Fruit fly (Drosophila melanogaster) whole organism, embryonic: Measurements from ENCODE around the gene CG43331.

Source experiments
- Antp ChIP-seq: fragments of 200-800 bp; sonication (Bioruptor generic); optimal IDR thresholded peaks from 3 replicates; lab custom pipeline; 2016; ENCODE audit warnings: missing biosample characterization, missing genetic modification characterization
- Asciz ChIP-seq: fragments of 200-800 bp; sonication (Bioruptor generic); optimal IDR thresholded peaks from 2 replicates; lab custom pipeline; 2017; ENCODE audit warnings: missing biosample characterization, mild to moderate bottlenecking, missing genetic modification characterization, missing genetic modification reagents
- B-H2 ChIP-seq: fragments of 200-800 bp; sonication (Bioruptor generic); optimal IDR thresholded peaks from 2 replicates; lab custom pipeline; 2018; ENCODE audit warnings: missing biosample characterization, mild to moderate bottlenecking, missing genetic modification characterization
- Bteb2 ChIP-seq: fragments of 200-800 bp; sonication (Bioruptor generic); optimal IDR thresholded peaks from 2 replicates; lab custom pipeline; 2016; ENCODE audit warnings: missing biosample characterization, missing genetic modification characterization
- CG10267 ChIP-seq: fragments of 200-800 bp; sonication (Bioruptor generic); optimal IDR thresholded peaks from 2 replicates; lab custom pipeline; 2018; ENCODE audit warnings: missing biosample characterization, mild to moderate bottlenecking, missing genetic modification characterization, moderate library complexity
- CG11247 ChIP-seq: fragments of 200-800 bp; sonication (Bioruptor generic); IDR thresholded peaks from 2 replicates; pipeline ENCODE4 v1.3.6; 2022; ENCODE audit warnings: missing biosample characterization, missing genetic modification characterization
- CG11560 ChIP-seq: fragments of 200-800 bp; sonication (Bioruptor generic); IDR thresholded peaks from 3 replicates; pipeline ENCODE4 v1.3.6; 2022; ENCODE audit warnings: missing biosample characterization, missing genetic modification characterization
- CG11723 ChIP-seq: fragments of 200-800 bp; sonication (Bioruptor generic); optimal IDR thresholded peaks from 2 replicates; lab custom pipeline; 2017; ENCODE audit warnings: missing biosample characterization, mild to moderate bottlenecking, missing genetic modification characterization
- CG12299 ChIP-seq: fragments of 200-800 bp; sonication (Bioruptor generic); optimal IDR thresholded peaks from 2 replicates; lab custom pipeline; 2018; ENCODE audit warnings: missing biosample characterization, mild to moderate bottlenecking, missing genetic modification characterization
- CG12659 ChIP-seq: fragments of 200-800 bp; sonication (Bioruptor generic); optimal IDR thresholded peaks from 3 replicates; lab custom pipeline; 2017; ENCODE audit warnings: mild to moderate bottlenecking, missing biosample characterization, missing genetic modification reagents, missing genetic modification characterization
- CG17361 ChIP-seq: fragments of 200-800 bp; sonication (Bioruptor generic); IDR thresholded peaks from 3 replicates; pipeline ENCODE4 v1.3.6; 2022; ENCODE audit warnings: missing biosample characterization, missing genetic modification characterization
- CG18619 ChIP-seq: fragments of 200-800 bp; sonication (Bioruptor generic); optimal IDR thresholded peaks from 3 replicates; lab custom pipeline; 2017; ENCODE audit warnings: missing biosample characterization, mild to moderate bottlenecking, missing genetic modification characterization
- CG2116 ChIP-seq: fragments of 200-800 bp; sonication (Bioruptor generic); optimal IDR thresholded peaks from 3 replicates; lab custom pipeline; 2018; ENCODE audit warnings: missing biosample characterization, mild to moderate bottlenecking, missing genetic modification characterization
- CG2120 ChIP-seq: fragments of 200-800 bp; sonication (Bioruptor generic); optimal IDR thresholded peaks from 3 replicates; lab custom pipeline; 2016; ENCODE audit warnings: missing biosample characterization, missing genetic modification characterization
- CG2875 ChIP-seq: fragments of 200-800 bp; sonication (Bioruptor generic); optimal IDR thresholded peaks from 2 replicates; lab custom pipeline; 2017; ENCODE audit warnings: missing biosample characterization, mild to moderate bottlenecking, missing genetic modification characterization, missing genetic modification reagents
- CG30431 ChIP-seq: fragments of 200-800 bp; sonication (Bioruptor generic); optimal IDR thresholded peaks from 2 replicates; lab custom pipeline; 2017; ENCODE audit warnings: missing biosample characterization, missing genetic modification characterization
- CG32767 ChIP-seq: fragments of 200-800 bp; sonication (Bioruptor generic); IDR thresholded peaks from 2 replicates; pipeline ENCODE4 v1.3.6; 2022; ENCODE audit warnings: missing biosample characterization, missing genetic modification characterization
- CG4707 ChIP-seq: fragments of 200-800 bp; sonication (Bioruptor generic); optimal IDR thresholded peaks from 2 replicates; lab custom pipeline; 2018; ENCODE audit warnings: missing biosample characterization, mild to moderate bottlenecking, missing genetic modification characterization, moderate library complexity
- CG7963 ChIP-seq: fragments of 200-800 bp; sonication (Bioruptor generic); IDR thresholded peaks from 3 replicates; pipeline ENCODE4 v1.3.6; 2022; ENCODE audit warnings: missing biosample characterization, missing genetic modification characterization; ENCODE audit not compliant: partially characterized antibody
- CoRest ChIP-seq: fragments of 200-800 bp; sonication (Bioruptor generic); optimal IDR thresholded peaks from 3 replicates; lab custom pipeline; 2018; ENCODE audit warnings: missing biosample characterization, mild to moderate bottlenecking, missing genetic modification characterization, moderate library complexity
- D ChIP-seq, 2 experiments: fragments of 200-800 bp in 1 of 2; fragments of >200 bp in 1 of 2; sonication (Bioruptor generic) in 1 of 2; optimal IDR thresholded peaks; 2 replicates in 1 of 2; 3 replicates in 1 of 2; lab custom pipeline; 2017; ENCODE audit warnings: mild to moderate bottlenecking in 1 of 2, missing biosample characterization in 1 of 2, missing genetic modification characterization in 1 of 2, missing genetic modification reagents in 1 of 2
- Dp ChIP-seq: fragments of 200-800 bp; sonication (Bioruptor generic); optimal IDR thresholded peaks from 2 replicates; lab custom pipeline; 2018; ENCODE audit warnings: missing biosample characterization, mild to moderate bottlenecking, missing genetic modification characterization, moderate library complexity
- HHEX ChIP-seq: fragments of 200-800 bp; sonication (Bioruptor generic); optimal IDR thresholded peaks from 3 replicates; lab custom pipeline; 2017; ENCODE audit warnings: missing biosample characterization, mild to moderate bottlenecking, missing genetic modification characterization, missing genetic modification reagents
- Mad ChIP-seq: fragments of 200-800 bp; sonication (Bioruptor generic); optimal IDR thresholded peaks from 2 replicates; lab custom pipeline; 2016; ENCODE audit warnings: missing biosample characterization, missing genetic modification characterization
- Max ChIP-seq: fragments of 200-800 bp; sonication (Bioruptor generic); optimal IDR thresholded peaks from 2 replicates; lab custom pipeline; 2016; ENCODE audit warnings: missing biosample characterization, mild to moderate bottlenecking, missing genetic modification characterization
- Mes4 ChIP-seq: fragments of 200-800 bp; sonication (Bioruptor generic); optimal IDR thresholded peaks from 2 replicates; lab custom pipeline; 2016; ENCODE audit warnings: missing biosample characterization, missing genetic modification characterization
- Neu2 ChIP-seq: fragments of 200-800 bp; sonication (Bioruptor generic); optimal IDR thresholded peaks from 3 replicates; lab custom pipeline; 2016; ENCODE audit warnings: missing biosample characterization, missing genetic modification characterization, borderline replicate concordance
- Opbp ChIP-seq: fragments of 200-800 bp; sonication (Bioruptor generic); IDR thresholded peaks from 3 replicates; pipeline ENCODE4 v1.3.6; 2022; ENCODE audit warnings: missing biosample characterization, missing genetic modification characterization; ENCODE audit not compliant: partially characterized antibody
- Optix ChIP-seq: fragments of 200-800 bp; sonication (Bioruptor generic); IDR thresholded peaks from 3 replicates; pipeline ENCODE4 v1.3.6; 2022; ENCODE audit warnings: missing biosample characterization, missing genetic modification characterization
- Scr ChIP-seq: fragments of 200-800 bp; sonication (Bioruptor generic); IDR thresholded peaks from 2 replicates; pipeline ENCODE4 v1.3.6; 2022; ENCODE audit warnings: missing biosample characterization, missing genetic modification characterization; ENCODE audit not compliant: partially characterized antibody
- ase ChIP-seq: fragments of 200-800 bp; sonication (Bioruptor generic); IDR thresholded peaks from 3 replicates; pipeline ENCODE4 v1.3.6; 2022; ENCODE audit warnings: missing biosample characterization, missing genetic modification characterization
- az2 ChIP-seq: fragments of 200-800 bp; sonication (Bioruptor generic); optimal IDR thresholded peaks from 3 replicates; lab custom pipeline; 2016; ENCODE audit warnings: missing biosample characterization, missing genetic modification characterization
- bcd ChIP-seq: fragments of 200-800 bp; sonication (Bioruptor generic); optimal IDR thresholded peaks from 2 replicates; lab custom pipeline; 2017; ENCODE audit warnings: missing biosample characterization, mild to moderate bottlenecking, missing genetic modification characterization
- btn ChIP-seq: fragments of 200-800 bp; sonication (Bioruptor generic); optimal IDR thresholded peaks from 2 replicates; lab custom pipeline; 2016; ENCODE audit warnings: missing biosample characterization, missing genetic modification characterization
- chif ChIP-seq, 2 experiments: fragments of 200-800 bp; sonication (Bioruptor generic); optimal IDR thresholded peaks; 3 replicates each; lab custom pipeline; 2016; ENCODE audit warnings: missing biosample characterization in 2 of 2, missing genetic modification characterization in 2 of 2
- cwo ChIP-seq: fragments of 200-800 bp; sonication (Bioruptor generic); optimal IDR thresholded peaks from 3 replicates; lab custom pipeline; 2017; ENCODE audit warnings: missing biosample characterization, missing genetic modification characterization, mild to moderate bottlenecking, moderate library complexity, missing genetic modification reagents
- dpn ChIP-seq, 2 experiments: fragments of 200-800 bp; sonication (Bioruptor generic); optimal IDR thresholded peaks; 3 replicates each; lab custom pipeline; 2016; ENCODE audit warnings: missing biosample characterization in 2 of 2, missing genetic modification characterization in 2 of 2
- en ChIP-seq: fragments of 200-800 bp; sonication (Bioruptor generic); optimal IDR thresholded peaks from 2 replicates; lab custom pipeline; 2016; ENCODE audit warnings: missing biosample characterization, missing genetic modification characterization
- exex ChIP-seq: fragments of 200-800 bp; sonication (Bioruptor generic); optimal IDR thresholded peaks from 4 replicates; lab custom pipeline; 2018; ENCODE audit warnings: missing biosample characterization, mild to moderate bottlenecking, missing genetic modification characterization, moderate library complexity
- gem ChIP-seq: fragments of 200-800 bp; sonication (Bioruptor generic); optimal IDR thresholded peaks from 2 replicates; lab custom pipeline; 2019; ENCODE audit warnings: missing biosample characterization, mild to moderate bottlenecking, missing genetic modification characterization, moderate library complexity
- hb ChIP-seq: fragments of 200-800 bp; sonication (Bioruptor generic); IDR thresholded peaks from 3 replicates; pipeline ENCODE4 v1.3.6; 2022; ENCODE audit warnings: missing biosample characterization, missing genetic modification characterization; ENCODE audit not compliant: partially characterized antibody
- hth ChIP-seq: fragments of >200 bp; optimal IDR thresholded peaks from 2 replicates; lab custom pipeline; 2017; ENCODE audit warnings: inconsistent platforms
- kay ChIP-seq: fragments of 200-800 bp; sonication (Bioruptor generic); optimal IDR thresholded peaks from 2 replicates; lab custom pipeline; 2016; ENCODE audit warnings: missing biosample characterization, missing genetic modification characterization
- otp ChIP-seq: fragments of 200-800 bp; sonication (Bioruptor generic); IDR thresholded peaks from 3 replicates; pipeline ENCODE4, ENCODE4 v1.3.6; 2022; ENCODE audit warnings: missing biosample characterization, missing genetic modification characterization
- pfk ChIP-seq: fragments of 200-800 bp; sonication (Bioruptor generic); optimal IDR thresholded peaks from 2 replicates; lab custom pipeline; 2018; ENCODE audit warnings: missing biosample characterization, mild to moderate bottlenecking, missing genetic modification characterization, moderate library complexity
- sd ChIP-seq: fragments of 200-800 bp; sonication (Bioruptor generic); optimal IDR thresholded peaks from 3 replicates; lab custom pipeline; 2018; ENCODE audit warnings: missing biosample characterization, mild to moderate bottlenecking, missing genetic modification characterization, moderate library complexity
- sim ChIP-seq: fragments of 200-800 bp; sonication (Bioruptor generic); IDR thresholded peaks from 2 replicates; pipeline ENCODE4 v1.3.6; 2022; ENCODE audit warnings: missing biosample characterization, missing genetic modification characterization
- tap ChIP-seq: fragments of 200-800 bp; optimal IDR thresholded peaks from 3 replicates; lab custom pipeline; 2019; ENCODE audit warnings: missing biosample characterization, mild to moderate bottlenecking, missing genetic modification characterization, moderate library complexity
- yki ChIP-seq: fragments of >200 bp; optimal IDR thresholded peaks from 3 replicates; lab custom pipeline; 2018

The CG43331 gene

DNA sequence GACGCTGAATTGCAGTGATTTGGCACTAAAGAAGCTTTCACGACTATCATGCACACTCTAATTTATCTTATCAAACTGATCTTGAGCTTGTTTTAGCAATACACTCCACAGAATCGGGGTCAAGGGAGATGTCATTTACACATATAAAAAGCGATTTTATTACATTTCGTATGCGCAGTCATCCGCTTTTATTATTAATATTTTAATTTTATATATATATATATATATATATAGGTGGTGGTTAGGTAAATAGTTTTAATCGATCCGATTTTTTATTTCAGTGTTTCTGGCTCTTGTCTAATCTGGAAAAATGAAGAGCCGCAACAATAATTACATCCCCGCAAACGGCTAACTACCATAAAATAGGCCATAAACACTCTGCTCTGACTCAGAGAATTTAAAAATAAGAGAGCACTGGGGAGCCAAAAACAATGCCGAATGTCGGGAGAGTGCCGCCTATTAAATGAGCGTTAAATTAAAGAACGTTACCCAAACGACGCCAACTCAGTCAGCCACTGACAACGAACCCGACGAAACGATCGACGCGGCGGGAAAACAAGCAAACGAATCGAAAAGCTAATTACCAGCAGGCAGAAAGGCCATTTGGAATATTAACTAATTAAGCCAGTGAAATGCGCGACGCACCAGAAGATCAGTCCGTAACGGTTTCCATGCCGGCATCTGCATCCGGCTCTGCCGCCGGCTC lies 31.9 kb downstream of the CG43331 start (continued):
- TF ChIP-seq CG11723 (GFP tag; lab: Kevin White, UChicago) (no peak), HHEX (GFP tag; lab: Kevin White, UChicago) (peak; percentile 59), Asciz (GFP tag; lab: Kevin White, UChicago) (peak; percentile 21), hth (lab: Kevin White, UChicago) (no peak), otp (GFP tag; lab: Robert Waterston, UW) (no peak), CG30431 (GFP tag; lab: Kevin White, UChicago) (no peak), Mad (no peak), gem (tag; lab: Kevin White, UChicago) (peak; percentile 82), D (optimal IDR thresholded peaks at IDR 0.05; lab: Kevin White, UChicago) (no peak), D (GFP tag; optimal IDR thresholded peaks at IDR 0.05; lab: Kevin White, UChicago) (no peak), bcd (GFP tag; lab: Kevin White, UChicago) (peak; percentile 46), hb (GFP tag; lab: Robert Waterston, UW) (no peak), B-H2 (GFP tag; lab: Kevin White, UChicago) (peak; percentile 36), CG32767 (GFP tag; lab: Robert Waterston, UW) (0 out of 2 replicates have a peak, but pooled peaks have one; percentile 43), Scr (no peak), CG2875 (GFP tag; lab: Kevin White, UChicago) (no peak), chif (GFP tag; optimal IDR thresholded peaks at IDR 0.05; lab: Kevin White, UChicago) (no peak), Optix (GFP tag; lab: Robert Waterston, UW) (no peak), Max (GFP tag; lab: Kevin White, UChicago) (no peak), CoRest (tag; lab: Kevin White, UChicago) (peak; percentile 67), CG4707 (GFP tag; lab: Kevin White, UChicago) (no peak), kay (no peak), Bteb2 (GFP tag; lab: Kevin White, UChicago) (no peak), CG12659 (GFP tag; lab: Kevin White, UChicago) (peak; percentile 58), CG2116 (no peak), tap (tag; lab: Kevin White, UChicago) (peak; percentile 24), CG17361 (peak; percentile 57), CG18619 (GFP tag; lab: Kevin White, UChicago) (peak; percentile 67), yki (no peak), CG11247 (GFP tag; lab: Robert Waterston, UW) (no peak), az2 (GFP tag; lab: Kevin White, UChicago) (no peak), exex (tag; lab: Kevin White, UChicago) (peak; percentile 92), sim (GFP tag; lab: Robert Waterston, UW) (no peak), ase (GFP tag; lab: Robert Waterston, UW) (no peak), sd (tag; lab: Kevin White, UChicago) (peak; percentile 29), cwo (GFP tag; lab: Kevin White, UChicago) (peak; percentile 73), CG11560 (tag; lab: Robert Waterston, UW) (0 out of 3 replicates have a peak, but pooled peaks have one; percentile 40), btn (GFP tag; lab: Kevin White, UChicago) (no peak), Neu2 (GFP tag; lab: Kevin White, UChicago) (no peak), Dp (GFP tag; lab: Kevin White, UChicago) (no peak), Mes4 (GFP tag; lab: Kevin White, UChicago) (no peak), CG2120 (GFP tag; lab: Kevin White, UChicago) (peak; percentile 59), Antp (no peak), en (GFP tag; lab: Kevin White, UChicago) (no peak), dpn (GFP tag; optimal IDR thresholded peaks at IDR 0.05; lab: Kevin White, UChicago) (no peak), pfk (GFP tag; lab: Kevin White, UChicago) (no peak), CG10267 (tag; lab: Kevin White, UChicago) (no peak), CG12299 (no peak), Opbp (GFP tag; lab: Robert Waterston, UW) (no peak), CG7963 (GFP tag; lab: Robert Waterston, UW) (no peak)
